Worm (Caenorhabditis elegans) whole organism, L2 larva: Measurements from ENCODE around the gene sma-4.

Experiments
- C34F6.9 ChIP-seq: fragments of 150-350 bp; optimal IDR thresholded peaks from 2 replicates; lab custom pipeline; 2014; ENCODE audit warnings: missing biosample characterization, missing genetic modification characterization
- R02D3.7 ChIP-seq: fragments of 150-350 bp; optimal IDR thresholded peaks from 2 replicates; lab custom pipeline; 2014; ENCODE audit warnings: missing biosample characterization, missing genetic modification characterization
- ZK546.5 ChIP-seq: sonication (generic microtip); optimal IDR thresholded peaks from 2 replicates; lab custom pipeline; 2017; ENCODE audit warnings: missing biosample characterization, missing genetic modification characterization
- alr-1 ChIP-seq: fragments of 150-350 bp; optimal IDR thresholded peaks from 2 replicates; lab custom pipeline; 2014; ENCODE audit warnings: missing biosample characterization, missing genetic modification characterization
- aly-2 ChIP-seq: fragments of 150-350 bp; optimal IDR thresholded peaks from 2 replicates; lab custom pipeline; 2014; ENCODE audit warnings: missing biosample characterization, missing genetic modification characterization
- ama-1 ChIP-seq: fragments of 150-350 bp; optimal IDR thresholded peaks from 2 replicates; lab custom pipeline; 2018; ENCODE audit warnings: inconsistent platforms
- crh-2 ChIP-seq: sonication (generic microtip); optimal IDR thresholded peaks from 2 replicates; lab custom pipeline; 2017; ENCODE audit warnings: missing biosample characterization, missing genetic modification characterization
- egl-27 ChIP-seq: sonication (generic microtip); optimal IDR thresholded peaks from 3 replicates; lab custom pipeline; 2017; ENCODE audit warnings: missing biosample characterization, missing genetic modification reagents, missing genetic modification characterization
- elt-1 ChIP-seq: fragments of 150-350 bp; optimal IDR thresholded peaks from 2 replicates; lab custom pipeline; 2014; ENCODE audit warnings: missing biosample characterization, missing genetic modification characterization
- gmeb-1 ChIP-seq: fragments of 150-350 bp; optimal IDR thresholded peaks from 2 replicates; lab custom pipeline; 2014; ENCODE audit warnings: missing biosample characterization, missing genetic modification characterization
- lin-11 ChIP-seq: fragments of 150-350 bp; sonication (generic microtip); optimal IDR thresholded peaks from 2 replicates; lab custom pipeline; 2014; ENCODE audit warnings: missing biosample characterization, missing genetic modification characterization, inconsistent platforms, mixed read lengths
- lin-39 ChIP-seq: fragments of 150-350 bp; optimal IDR thresholded peaks from 2 replicates; lab custom pipeline; 2014; ENCODE audit warnings: missing biosample characterization, missing genetic modification reagents, missing genetic modification characterization
- lsy-2 ChIP-seq, 2 experiments: fragments of 150-350 bp in 1 of 2; sonication (generic microtip) in 1 of 2; optimal IDR thresholded peaks; 2 replicates each; lab custom pipeline; 2014 to 2017; ENCODE audit warnings: missing biosample characterization in 2 of 2, missing genetic modification characterization in 2 of 2
- mab-5 ChIP-seq: fragments of 150-350 bp; optimal IDR thresholded peaks from 2 replicates; lab custom pipeline; 2014; ENCODE audit warnings: missing biosample characterization, missing genetic modification characterization
- nhr-11 ChIP-seq: fragments of 150-350 bp; optimal IDR thresholded peaks from 2 replicates; lab custom pipeline; 2014; ENCODE audit warnings: missing biosample characterization, missing genetic modification characterization
- nhr-129 ChIP-seq: fragments of 150-350 bp; optimal IDR thresholded peaks from 2 replicates; lab custom pipeline; 2014; ENCODE audit warnings: missing biosample characterization, missing genetic modification characterization
- nhr-21 ChIP-seq: fragments of 150-350 bp; optimal IDR thresholded peaks from 2 replicates; lab custom pipeline; 2014; ENCODE audit warnings: missing biosample characterization, missing genetic modification characterization
- nhr-23 ChIP-seq: fragments of 150-350 bp; optimal IDR thresholded peaks from 2 replicates; lab custom pipeline; 2014; ENCODE audit warnings: missing biosample characterization, missing genetic modification reagents, missing genetic modification characterization
- nhr-25 ChIP-seq: fragments of 150-350 bp; sonication (generic microtip); optimal IDR thresholded peaks from 3 replicates; lab custom pipeline; 2014; ENCODE audit warnings: missing biosample characterization, missing genetic modification characterization
- nhr-77 ChIP-seq: fragments of 150-350 bp; optimal IDR thresholded peaks from 2 replicates; lab custom pipeline; 2014; ENCODE audit warnings: missing biosample characterization, missing genetic modification characterization
- peb-1 ChIP-seq: fragments of 150-350 bp; optimal IDR thresholded peaks from 2 replicates; lab custom pipeline; 2014; ENCODE audit warnings: missing biosample characterization, missing genetic modification characterization
- sem-4 ChIP-seq: fragments of 150-350 bp; optimal IDR thresholded peaks from 2 replicates; lab custom pipeline; 2014; ENCODE audit warnings: missing biosample characterization, missing genetic modification reagents, missing genetic modification characterization
- skn-1 ChIP-seq: sonication (generic microtip); optimal IDR thresholded peaks from 2 replicates; lab custom pipeline; 2017; ENCODE audit warnings: missing biosample characterization, missing genetic modification characterization
- sma-3 ChIP-seq: sonication (generic microtip); optimal IDR thresholded peaks from 2 replicates; lab custom pipeline; 2016; ENCODE audit warnings: missing genetic modification reagents, missing genetic modification characterization, missing compliant biosample characterization
- sma-9 ChIP-seq, 2 experiments: fragments of 150-350 bp in 1 of 2; sonication (generic microtip) in 1 of 2; optimal IDR thresholded peaks; 2 replicates each; lab custom pipeline; 2014 to 2016; ENCODE audit warnings: missing genetic modification characterization in 2 of 2, mild to moderate bottlenecking in 1 of 2, missing biosample characterization in 1 of 2, missing compliant biosample characterization in 1 of 2, missing genetic modification reagents in 1 of 2, moderate library complexity in 1 of 2
- unc-39 ChIP-seq: fragments of 150-350 bp; optimal IDR thresholded peaks from 2 replicates; lab custom pipeline; 2014; ENCODE audit warnings: missing biosample characterization, missing genetic modification characterization
- unc-62 ChIP-seq: fragments of 150-350 bp; optimal IDR thresholded peaks from 2 replicates; lab custom pipeline; 2014; ENCODE audit warnings: missing biosample characterization, missing genetic modification reagents, missing genetic modification characterization
- zag-1 ChIP-seq: fragments of 150-350 bp; optimal IDR thresholded peaks from 2 replicates; lab custom pipeline; 2014; ENCODE audit warnings: missing biosample characterization, missing genetic modification characterization
- ztf-11 ChIP-seq: sonication (generic microtip); optimal IDR thresholded peaks from 2 replicates; lab custom pipeline; 2017; ENCODE audit warnings: missing biosample characterization, missing genetic modification characterization
- ztf-4 ChIP-seq: fragments of 150-350 bp; optimal IDR thresholded peaks from 2 replicates; lab custom pipeline; 2014; ENCODE audit warnings: missing biosample characterization, missing genetic modification characterization

sma-4 gene

ce11 chrIII:5785273-5785929 is 30.6 kb upstream of the sma-4 start, which contains the start of gene Y37B11A.3 (continued):
- peak; percentile 81 to 83 for TF ChIP-seq lsy-2 (tag; optimal IDR thresholded peaks at IDR 0.05; lab: Kevin White, UChicago)
- TF ChIP-seq sma-3: peak; percentile 81

ce11 chrIII:5790550-5790949 is 25.5 kb upstream of the sma-4 start, which contains the start of gene rev-3:
rev-3 (minus strand) TSS chrIII:5790650.
- no peak for TF ChIP-seq nhr-129
- no peak for TF ChIP-seq zag-1
- no peak for TF ChIP-seq C34F6.9 (tag; lab: Kevin White, UChicago)
- TF ChIP-seq unc-39 (tag; lab: Kevin White, UChicago): no peak
- TF ChIP-seq ZK546.5 (tag; lab: Kevin White, UChicago): no peak
- no peak for TF ChIP-seq sem-4
- no peak for TF ChIP-seq nhr-77 (tag; lab: Kevin White, UChicago)
- TF ChIP-seq sma-9 (GFP tag; optimal IDR thresholded peaks at IDR 0.05; lab: Kevin White, UChicago): no peak
- no peak for TF ChIP-seq sma-9 (tag; optimal IDR thresholded peaks at IDR 0.05; lab: Kevin White, UChicago)
- TF ChIP-seq nhr-23 (tag; lab: Kevin White, UChicago): no peak
- TF ChIP-seq gmeb-1 (tag; lab: Kevin White, UChicago): no peak
- TF ChIP-seq alr-1 (tag; lab: Kevin White, UChicago): no peak
- no peak for TF ChIP-seq peb-1 (tag; lab: Kevin White, UChicago)

ce11 chrIII:5794982-5795381 is 21.1 kb upstream of the sma-4 start:
- no peak for TF ChIP-seq zag-1
- no peak for TF ChIP-seq skn-1
- TF ChIP-seq alr-1 (tag; lab: Kevin White, UChicago): no peak
- no peak for TF ChIP-seq nhr-77 (tag; lab: Kevin White, UChicago)
- TF ChIP-seq lin-11 (tag; lab: Kevin White, UChicago): no peak
- TF ChIP-seq lsy-2 (tag; optimal IDR thresholded peaks at IDR 0.05; lab: Kevin White, UChicago): no peak
- TF ChIP-seq unc-39 (tag; lab: Kevin White, UChicago): no peak

- TF ChIP-seq ztf-11 (tag; lab: Kevin White, UChicago): no peak
- TF ChIP-seq egl-27 (tag; lab: Kevin White, UChicago): no peak
- TF ChIP-seq zag-1: no peak
Measured at ce11 chrIII:5798747-5799146, 17.3 kb upstream of the sma-4 start, which contains the start of gene ceh-10. ceh-10 (plus strand) TSS chrIII:5799047.

ce11 chrIII:5802971-5803370 is 13.1 kb upstream of the sma-4 start, which contains the start of the genes polq-1 and him-10:
polq-1 (minus strand) TSS chrIII:5803160.
him-10 (plus strand) TSS chrIII:5803260.
- TF ChIP-seq gmeb-1 (tag; lab: Kevin White, UChicago) (peak; percentile 47), R02D3.7 (tag; lab: Kevin White, UChicago) (no peak), C34F6.9 (tag; lab: Kevin White, UChicago) (peak; percentile 44)

- TF ChIP-seq nhr-129: no peak
Measured at ce11 chrIII:5805273-5805672, 10.8 kb upstream of the sma-4 start, which contains the start of gene R12B2.3. R12B2.3 (plus strand) TSS chrIII:5805573.

ce11 chrIII:5806720-5807119 is 9.3 kb upstream of the sma-4 start, which contains the start of gene R12B2.2:
R12B2.2 (plus strand) TSS chrIII:5807020.
- TF ChIP-seq mab-5 (tag; lab: Kevin White, UChicago): no peak
- TF ChIP-seq skn-1: no peak
- TF ChIP-seq ama-1: no peak
- TF ChIP-seq unc-62 (GFP tag; lab: Kevin White, UChicago): no peak
- TF ChIP-seq nhr-77 (tag; lab: Kevin White, UChicago): no peak
- no peak for TF ChIP-seq crh-2 (tag; lab: Kevin White, UChicago)
- TF ChIP-seq ZK546.5 (tag; lab: Kevin White, UChicago): no peak
- TF ChIP-seq aly-2 (tag; lab: Kevin White, UChicago): no peak
- TF ChIP-seq nhr-11: no peak
- TF ChIP-seq R02D3.7 (tag; lab: Kevin White, UChicago): no peak
- TF ChIP-seq nhr-25 (tag; lab: Kevin White, UChicago): no peak
- no peak for TF ChIP-seq ztf-4 (tag; lab: Kevin White, UChicago)
- no peak for TF ChIP-seq nhr-21 (tag; lab: Kevin White, UChicago)
- TF ChIP-seq lin-39 (tag; lab: Kevin White, UChicago): no peak
- TF ChIP-seq elt-1 (tag; lab: Kevin White, UChicago): no peak
